Worm (Caenorhabditis elegans): ENCODE data around the gene C23F12.3.

C23F12.3 gene

DNA sequence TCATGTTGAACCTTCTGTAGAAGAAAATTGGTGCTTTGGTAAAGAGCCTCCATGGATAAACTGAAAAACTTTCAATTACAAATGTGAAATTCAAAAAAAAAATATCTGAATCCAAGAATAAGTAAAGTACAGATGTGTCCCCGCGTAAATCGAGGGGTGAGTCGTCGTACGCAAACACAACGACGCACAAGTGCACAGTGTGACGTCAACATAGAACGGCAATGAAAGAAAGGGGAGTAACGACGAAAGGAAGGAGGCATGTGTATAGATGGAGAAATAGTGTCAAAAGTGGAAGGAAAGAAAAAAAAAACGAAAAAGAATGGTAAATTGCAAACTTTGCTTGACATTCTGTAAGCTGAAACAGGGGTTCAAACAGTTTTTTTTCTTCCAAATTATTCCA, 50.1 kb downstream of the C23F12.3 start, which contains the start of gene memb-1:
Gene memb-1, minus strand, starts transcription at position 60 of the 400 bp plus-strand sequence.
- no peak for TF ChIP-seq Y105C5A.15 (GFP tag; IDR thresholded peaks at IDR 0.05)
- TF ChIP-seq F37D6.2 (tag; optimal IDR thresholded peaks at IDR 0.05): no peak
- TF ChIP-seq mes-2 (tag; optimal IDR thresholded peaks at IDR 0.05; ENCODE audit: poor library complexity, severe bottlenecking): peak; percentile 91
- TF ChIP-seq R02D3.7 (tag; optimal IDR thresholded peaks at IDR 0.05): peak; percentile 50
- TF ChIP-seq jun-1 (tag; optimal IDR thresholded peaks at IDR 0.05): no peak
- peak; percentile 8 for TF ChIP-seq pqm-1 (tag; optimal IDR thresholded peaks at IDR 0.05)
- no peak for TF ChIP-seq ceh-62 (tag; optimal IDR thresholded peaks at IDR 0.05)
- TF ChIP-seq zag-1 (tag; optimal IDR thresholded peaks at IDR 0.05): no peak
- no peak for TF ChIP-seq spr-1 (tag; optimal IDR thresholded peaks at IDR 0.05)
- TF ChIP-seq mxl-2 (GFP tag; conservative IDR thresholded peaks at IDR 0.05): no peak
- peak; percentile 90 for TF ChIP-seq aha-1 (tag)
- no peak for TF ChIP-seq zfp-2 (tag; optimal IDR thresholded peaks at IDR 0.05)
- TF ChIP-seq gei-8 (GFP tag; optimal IDR thresholded peaks at IDR 0.05): no peak
- TF ChIP-seq mep-1 (tag; optimal IDR thresholded peaks at IDR 0.05): peak; percentile 86
- no peak for TF ChIP-seq fos-1 (tag; optimal IDR thresholded peaks at IDR 0.05)
- no peak for TF ChIP-seq F49E8.2 (tag; optimal IDR thresholded peaks at IDR 0.05; ENCODE audit: borderline replicate concordance)
- TF ChIP-seq ztf-7 (tag; optimal IDR thresholded peaks at IDR 0.05): peak; percentile 67
- TF ChIP-seq nhr-11 (tag; optimal IDR thresholded peaks at IDR 0.05): peak; percentile 38
- TF ChIP-seq tra-1 (GFP tag; IDR thresholded peaks at IDR 0.05): no peak
- TF ChIP-seq duxl-1 (tag; optimal IDR thresholded peaks at IDR 0.05; ENCODE audit: poor library complexity): peak; percentile 32
- TF ChIP-seq mxl-3 (GFP tag; optimal IDR thresholded peaks at IDR 0.05): peak; percentile 47
- no peak for TF ChIP-seq nhr-41 (GFP tag; IDR thresholded peaks at IDR 0.05)
- TF ChIP-seq snpc-4 (tag; optimal IDR thresholded peaks at IDR 0.05): no peak
- no peak for TF ChIP-seq F10B5.3 (tag; optimal IDR thresholded peaks at IDR 0.05)
- no peak for TF ChIP-seq nhr-25 (tag; optimal IDR thresholded peaks at IDR 0.05; ENCODE audit: borderline replicate concordance, insufficient read depth)
- peak in 1 of 2 experiments; percentile 59 for TF ChIP-seq mdl-1 (tag; optimal IDR thresholded peaks at IDR 0.05)
- TF ChIP-seq rbr-2 (tag; optimal IDR thresholded peaks at IDR 0.05): peak; percentile 58
- no peak for TF ChIP-seq daf-12 (tag; optimal IDR thresholded peaks at IDR 0.05)
- TF ChIP-seq vab-7 (GFP tag; IDR thresholded peaks at IDR 0.05): no peak
- no peak for TF ChIP-seq ama-1 (optimal IDR thresholded peaks at IDR 0.05)
- no peak for TF ChIP-seq zip-11 (GFP tag; IDR thresholded peaks at IDR 0.05)
- TF ChIP-seq lsy-2 (tag; optimal IDR thresholded peaks at IDR 0.05): no peak
- TF ChIP-seq nhr-28 (tag; optimal IDR thresholded peaks at IDR 0.05): peak; percentile 68
- TF ChIP-seq lin-13 (GFP tag; optimal IDR thresholded peaks at IDR 0.05): peak; percentile 25
- TF ChIP-seq ceh-82 (tag; optimal IDR thresholded peaks at IDR 0.05): no peak
- no peak for TF ChIP-seq daf-16 (GFP tag; optimal IDR thresholded peaks at IDR 0.05)
- peak; percentile 83 for TF ChIP-seq daf-16 (tag; optimal IDR thresholded peaks at IDR 0.05)
- TF ChIP-seq nhr-48 (tag; optimal IDR thresholded peaks at IDR 0.05): no peak
- TF ChIP-seq ceh-28 (tag; optimal IDR thresholded peaks at IDR 0.05): no peak
- peak; percentile 36 for TF ChIP-seq nhr-6 (tag; optimal IDR thresholded peaks at IDR 0.05)
- TF ChIP-seq dve-1 (tag; optimal IDR thresholded peaks at IDR 0.05; ENCODE audit: insufficient read depth): peak; percentile 70
- no peak for TF ChIP-seq madf-5 (GFP tag; IDR thresholded peaks at IDR 0.05)
- TF ChIP-seq hif-1 (tag; optimal IDR thresholded peaks at IDR 0.05): peak in 1 of 2 experiments; percentile 39
- TF ChIP-seq lin-38 (GFP tag; IDR thresholded peaks at IDR 0.05): no peak
- TF ChIP-seq nhr-237 (tag; optimal IDR thresholded peaks at IDR 0.05): no peak
- TF ChIP-seq dpl-1 (GFP tag; optimal IDR thresholded peaks at IDR 0.05): peak; percentile 31
- no peak for TF ChIP-seq nhr-76 (tag; optimal IDR thresholded peaks at IDR 0.05)
- no peak for TF ChIP-seq ceh-20 (GFP tag; IDR thresholded peaks at IDR 0.05)
- TF ChIP-seq hlh-11 (tag; optimal IDR thresholded peaks at IDR 0.05): peak; percentile 66
- peak; percentile 57 for TF ChIP-seq hlh-30 (tag; optimal IDR thresholded peaks at IDR 0.05; ENCODE audit: insufficient read depth)
